Fruit fly (Drosophila melanogaster) whole organism, embryonic: ENCODE data around the gene CG18180.

Source experiments
- Bdp1 ChIP-seq: fragments of 200-800 bp; sonication (Bioruptor generic); optimal IDR thresholded peaks from 3 replicates; lab custom pipeline; 2016; ENCODE audit warnings: missing biosample characterization, missing genetic modification characterization
- CG1024 ChIP-seq: fragments of 200-800 bp; sonication (Bioruptor generic); IDR thresholded peaks from 2 replicates; pipeline ENCODE4 v1.3.6; 2022; ENCODE audit warnings: missing biosample characterization, missing genetic modification characterization
- CG10565 ChIP-seq: fragments of 200-800 bp; sonication (Bioruptor generic); optimal IDR thresholded peaks from 3 replicates; lab custom pipeline; 2016; ENCODE audit warnings: missing biosample characterization, mild to moderate bottlenecking, missing genetic modification characterization
- CG11696 ChIP-seq: fragments of 200-800 bp; sonication (Bioruptor generic); IDR thresholded peaks from 2 replicates; pipeline ENCODE4 v1.3.6; 2022; ENCODE audit warnings: missing biosample characterization, missing genetic modification characterization
- CG11723 ChIP-seq: fragments of 200-800 bp; sonication (Bioruptor generic); optimal IDR thresholded peaks from 2 replicates; lab custom pipeline; 2017; ENCODE audit warnings: missing biosample characterization, mild to moderate bottlenecking, missing genetic modification characterization
- CG13287 ChIP-seq: fragments of 200-800 bp; sonication (Bioruptor generic); IDR thresholded peaks from 2 replicates; pipeline ENCODE4 v1.3.6; 2022; ENCODE audit warnings: missing biosample characterization, missing genetic modification characterization; ENCODE audit not compliant: partially characterized antibody
- CG14860 ChIP-seq: fragments of 200-800 bp; sonication (Bioruptor generic); IDR thresholded peaks from 3 replicates; pipeline ENCODE4 v1.3.6; 2022; ENCODE audit warnings: missing biosample characterization, missing genetic modification characterization; ENCODE audit not compliant: partially characterized antibody
- CG17612 ChIP-seq: fragments of 200-800 bp; sonication (Bioruptor generic); IDR thresholded peaks from 2 replicates; pipeline ENCODE4 v1.3.6; 2022; ENCODE audit warnings: missing biosample characterization, missing genetic modification characterization
- CG31224 ChIP-seq: fragments of 200-800 bp; sonication (Bioruptor generic); IDR thresholded peaks from 2 replicates; pipeline ENCODE4 v1.3.6; 2022; ENCODE audit warnings: missing biosample characterization, missing genetic modification characterization
- CG3163 ChIP-seq: fragments of 200-800 bp; sonication (Bioruptor generic); optimal IDR thresholded peaks from 3 replicates; lab custom pipeline; 2016; ENCODE audit warnings: missing biosample characterization, missing genetic modification characterization
- CG3407 ChIP-seq: fragments of 200-800 bp; sonication (Bioruptor generic); optimal IDR thresholded peaks from 2 replicates; lab custom pipeline; 2018; ENCODE audit warnings: missing biosample characterization, mild to moderate bottlenecking, missing genetic modification characterization
- CG34422 ChIP-seq: fragments of 200-800 bp; sonication (Bioruptor generic); IDR thresholded peaks from 3 replicates; pipeline ENCODE4 v1.3.6; 2022; ENCODE audit warnings: missing biosample characterization, missing genetic modification characterization
- CG3726 ChIP-seq: fragments of 200-800 bp; sonication (Bioruptor generic); IDR thresholded peaks from 3 replicates; pipeline ENCODE4, ENCODE4 v1.3.6; 2022; ENCODE audit warnings: missing biosample characterization, missing genetic modification characterization
- CG5953 ChIP-seq: fragments of 200-800 bp; sonication (Bioruptor generic); IDR thresholded peaks from 2 replicates; pipeline ENCODE4 v1.3.6; 2022; ENCODE audit warnings: missing biosample characterization, missing genetic modification characterization
- CG9817 ChIP-seq: fragments of 200-800 bp; sonication (Bioruptor generic); optimal IDR thresholded peaks from 2 replicates; lab custom pipeline; 2018; ENCODE audit warnings: missing biosample characterization, mild to moderate bottlenecking, missing genetic modification characterization, moderate library complexity
- CG9932 ChIP-seq: fragments of 200-800 bp; sonication (Bioruptor generic); IDR thresholded peaks from 2 replicates; pipeline ENCODE4 v1.3.6; 2022; ENCODE audit warnings: missing biosample characterization, missing genetic modification characterization
- Camta ChIP-seq: fragments of 200-800 bp; sonication (Bioruptor generic); optimal IDR thresholded peaks from 2 replicates; lab custom pipeline; 2016; ENCODE audit warnings: missing biosample characterization, missing genetic modification characterization
- D ChIP-seq, 2 experiments: fragments of 200-800 bp in 1 of 2; fragments of >200 bp in 1 of 2; sonication (Bioruptor generic) in 1 of 2; optimal IDR thresholded peaks; 2 replicates in 1 of 2; 3 replicates in 1 of 2; lab custom pipeline; 2017; ENCODE audit warnings: mild to moderate bottlenecking in 1 of 2, missing biosample characterization in 1 of 2, missing genetic modification characterization in 1 of 2, missing genetic modification reagents in 1 of 2
- Dbx ChIP-seq: fragments of 200-800 bp; sonication (Bioruptor generic); IDR thresholded peaks from 3 replicates; pipeline ENCODE4 v1.3.6; 2022; ENCODE audit warnings: missing biosample characterization, missing genetic modification characterization
- Dip3 ChIP-seq: fragments of 200-800 bp; sonication (Bioruptor generic); optimal IDR thresholded peaks from 3 replicates; lab custom pipeline; 2016; ENCODE audit warnings: missing biosample characterization, missing genetic modification characterization
- E2f2 ChIP-seq: fragments of 200-800 bp; sonication (Bioruptor generic); IDR thresholded peaks from 2 replicates; pipeline ENCODE4 v1.3.6; 2022; ENCODE audit warnings: missing biosample characterization, missing genetic modification characterization
- Eip74EF ChIP-seq, 2 experiments: fragments of 200-800 bp in 1 of 2; fragments of >200 bp in 1 of 2; sonication (Bioruptor generic) in 1 of 2; optimal IDR thresholded peaks; 2 replicates each; lab custom pipeline; 2017 to 2019; ENCODE audit warnings: missing biosample characterization in 2 of 2, missing genetic modification characterization in 2 of 2, mild to moderate bottlenecking in 1 of 2, moderate library complexity in 1 of 2
- Fer3 ChIP-seq: fragments of 200-800 bp; sonication (Bioruptor generic); optimal IDR thresholded peaks from 2 replicates; lab custom pipeline; 2018; ENCODE audit warnings: missing biosample characterization, mild to moderate bottlenecking, missing genetic modification characterization, moderate library complexity
- HHEX ChIP-seq: fragments of 200-800 bp; sonication (Bioruptor generic); optimal IDR thresholded peaks from 3 replicates; lab custom pipeline; 2017; ENCODE audit warnings: missing biosample characterization, mild to moderate bottlenecking, missing genetic modification characterization, missing genetic modification reagents
- Hand ChIP-seq: fragments of 200-800 bp; sonication (Bioruptor generic); optimal IDR thresholded peaks from 2 replicates; lab custom pipeline; 2017; ENCODE audit warnings: mild to moderate bottlenecking, missing biosample characterization, missing genetic modification reagents, missing genetic modification characterization
- Hey ChIP-seq: fragments of 200-800 bp; sonication (Bioruptor generic); optimal IDR thresholded peaks from 3 replicates; lab custom pipeline; 2018; ENCODE audit warnings: missing biosample characterization, mild to moderate bottlenecking, missing genetic modification characterization
- Mrtf ChIP-seq: fragments of 200-800 bp; sonication (Bioruptor generic); IDR thresholded peaks from 3 replicates; pipeline ENCODE4 v1.3.6; 2022; ENCODE audit warnings: missing biosample characterization, missing genetic modification characterization
- NC2α ChIP-seq: fragments of 200-800 bp; sonication (Bioruptor generic); optimal IDR thresholded peaks from 2 replicates; lab custom pipeline; 2016; ENCODE audit warnings: missing biosample characterization, missing genetic modification characterization
- NK7.1 ChIP-seq: fragments of 200-800 bp; sonication (Bioruptor generic); optimal IDR thresholded peaks from 3 replicates; lab custom pipeline; 2016; ENCODE audit warnings: missing biosample characterization, missing genetic modification characterization
- Optix ChIP-seq: fragments of 200-800 bp; sonication (Bioruptor generic); IDR thresholded peaks from 3 replicates; pipeline ENCODE4 v1.3.6; 2022; ENCODE audit warnings: missing biosample characterization, missing genetic modification characterization
- Ravus ChIP-seq: fragments of 200-800 bp; sonication (Bioruptor generic); IDR thresholded peaks from 2 replicates; pipeline ENCODE4 v1.3.6; 2022; ENCODE audit warnings: missing biosample characterization, missing genetic modification characterization
- ab ChIP-seq: fragments of 200-800 bp; sonication (Bioruptor generic); optimal IDR thresholded peaks from 2 replicates; lab custom pipeline; 2016; ENCODE audit warnings: missing biosample characterization, missing genetic modification characterization
- bbx ChIP-seq: fragments of 200-800 bp; sonication (Bioruptor generic); IDR thresholded peaks from 2 replicates; pipeline ENCODE4 v1.3.6; 2022; ENCODE audit warnings: missing biosample characterization, missing genetic modification characterization; ENCODE audit not compliant: partially characterized antibody
- cwo ChIP-seq: fragments of 200-800 bp; sonication (Bioruptor generic); optimal IDR thresholded peaks from 3 replicates; lab custom pipeline; 2017; ENCODE audit warnings: missing biosample characterization, missing genetic modification characterization, mild to moderate bottlenecking, moderate library complexity, missing genetic modification reagents
- danr ChIP-seq: fragments of 200-800 bp; sonication (Bioruptor generic); IDR thresholded peaks from 2 replicates; pipeline ENCODE4 v1.3.6; 2022; ENCODE audit warnings: missing biosample characterization, missing genetic modification characterization
- exex ChIP-seq: fragments of 200-800 bp; sonication (Bioruptor generic); optimal IDR thresholded peaks from 4 replicates; lab custom pipeline; 2018; ENCODE audit warnings: missing biosample characterization, mild to moderate bottlenecking, missing genetic modification characterization, moderate library complexity
- ftz-f1 ChIP-seq: fragments of 200-800 bp; sonication (Bioruptor generic); optimal IDR thresholded peaks from 2 replicates; lab custom pipeline; 2016; ENCODE audit warnings: missing biosample characterization, missing genetic modification characterization
- h ChIP-seq: fragments of >200 bp; optimal IDR thresholded peaks from 2 replicates; lab custom pipeline; 2017
- jing ChIP-seq: fragments of 200-800 bp; sonication (Bioruptor generic); optimal IDR thresholded peaks from 2 replicates; lab custom pipeline; 2018; ENCODE audit warnings: missing biosample characterization, mild to moderate bottlenecking, missing genetic modification characterization
- luna ChIP-seq: fragments of 200-800 bp; sonication (Bioruptor generic); optimal IDR thresholded peaks from 2 replicates; lab custom pipeline; 2016; ENCODE audit warnings: missing biosample characterization, missing genetic modification characterization
- nerfin-2 ChIP-seq: fragments of 200-800 bp; sonication (Bioruptor generic); IDR thresholded peaks from 2 replicates; pipeline ENCODE4 v1.3.6; 2022; ENCODE audit warnings: missing biosample characterization, missing genetic modification characterization; ENCODE audit not compliant: partially characterized antibody
- nom ChIP-seq: fragments of 200-800 bp; sonication (Bioruptor generic); optimal IDR thresholded peaks from 2 replicates; lab custom pipeline; 2017; ENCODE audit warnings: missing biosample characterization, missing genetic modification characterization, mild to moderate bottlenecking, moderate library complexity, missing genetic modification reagents
- pho ChIP-seq: fragments of 200-800 bp; sonication (Bioruptor generic); optimal IDR thresholded peaks from 2 replicates; lab custom pipeline; 2016; ENCODE audit warnings: missing biosample characterization, missing genetic modification characterization
- phol ChIP-seq: fragments of 200-800 bp; sonication (Bioruptor generic); optimal IDR thresholded peaks from 3 replicates; lab custom pipeline; 2018; ENCODE audit warnings: missing biosample characterization, mild to moderate bottlenecking, missing genetic modification characterization, moderate library complexity
- salm ChIP-seq: fragments of 200-800 bp; sonication (Bioruptor generic); optimal IDR thresholded peaks from 2 replicates; lab custom pipeline; 2018; ENCODE audit warnings: missing biosample characterization, mild to moderate bottlenecking, missing genetic modification characterization
- sima ChIP-seq: fragments of 200-800 bp; sonication (Bioruptor generic); optimal IDR thresholded peaks from 2 replicates; lab custom pipeline; 2016; ENCODE audit warnings: missing biosample characterization, missing genetic modification characterization
- slp2 ChIP-seq: fragments of 200-800 bp; sonication (Bioruptor generic); optimal IDR thresholded peaks from 2 replicates; lab custom pipeline; 2016; ENCODE audit warnings: missing biosample characterization, missing genetic modification characterization
- stc ChIP-seq: fragments of 200-800 bp; sonication (Bioruptor generic); IDR thresholded peaks from 2 replicates; pipeline ENCODE4 v1.3.6; 2022; ENCODE audit warnings: missing biosample characterization, missing genetic modification characterization
- wdn ChIP-seq: fragments of 200-800 bp; sonication (Bioruptor generic); IDR thresholded peaks from 2 replicates; pipeline ENCODE4 v1.3.6; 2022; ENCODE audit warnings: missing biosample characterization, missing genetic modification characterization
- wek ChIP-seq: fragments of 200-800 bp; sonication (Bioruptor generic); optimal IDR thresholded peaks from 3 replicates; lab custom pipeline; 2018; ENCODE audit warnings: missing biosample characterization, mild to moderate bottlenecking, missing genetic modification characterization, moderate library complexity

The CG18180 gene

dm6 chr3L:9613960-9614588 is 26.7 kb upstream of the CG18180 start:
- TF ChIP-seq pho: no peak
- no peak for TF ChIP-seq Optix (GFP tag; lab: Robert Waterston, UW)
- TF ChIP-seq h (lab: Kevin White, UChicago): no peak
- no peak for TF ChIP-seq Hey
- no peak for TF ChIP-seq bbx (GFP tag; lab: Robert Waterston, UW)
- TF ChIP-seq nom (GFP tag; lab: Kevin White, UChicago): no peak
- peak; percentile 99 for TF ChIP-seq E2f2
- TF ChIP-seq NC2α (GFP tag; lab: Kevin White, UChicago): no peak
- no peak for TF ChIP-seq stc (GFP tag; lab: Robert Waterston, UW)
- no peak for TF ChIP-seq CG11696 (GFP tag; lab: Robert Waterston, UW)
- TF ChIP-seq slp2 (GFP tag; lab: Kevin White, UChicago): no peak
- TF ChIP-seq NK7.1: no peak
- no peak for TF ChIP-seq ab (GFP tag; lab: Kevin White, UChicago)
- peak; percentile 77 for TF ChIP-seq CG9932 (GFP tag; lab: Robert Waterston, UW)
- TF ChIP-seq CG17612 (GFP tag; lab: Robert Waterston, UW): 0 out of 2 replicates have a peak, but pooled peaks have one; percentile 15
- no peak for TF ChIP-seq sima (GFP tag; lab: Kevin White, UChicago)
- no peak for TF ChIP-seq D (optimal IDR thresholded peaks at IDR 0.05; lab: Kevin White, UChicago)
- no peak for TF ChIP-seq D (GFP tag; optimal IDR thresholded peaks at IDR 0.05; lab: Kevin White, UChicago)
- no peak for TF ChIP-seq Hand
- no peak for TF ChIP-seq CG31224 (GFP tag; lab: Robert Waterston, UW)
- no peak for TF ChIP-seq HHEX
- peak; percentile 69; the same call in 2 of the 3 replicates for TF ChIP-seq Dbx (GFP tag; lab: Robert Waterston, UW)
- TF ChIP-seq CG13287 (GFP tag; lab: Robert Waterston, UW): no peak
- no peak for TF ChIP-seq CG5953 (GFP tag; lab: Robert Waterston, UW)
- no peak for TF ChIP-seq CG11723
- no peak for TF ChIP-seq Bdp1 (GFP tag; lab: Kevin White, UChicago)
- TF ChIP-seq wek (GFP tag; lab: Kevin White, UChicago): no peak
- TF ChIP-seq nerfin-2 (GFP tag; lab: Robert Waterston, UW): no peak
- TF ChIP-seq CG3407 (GFP tag; lab: Kevin White, UChicago): no peak
- no peak for TF ChIP-seq wdn (GFP tag; lab: Robert Waterston, UW)
- TF ChIP-seq cwo: no peak
- no peak for TF ChIP-seq CG3726 (GFP tag; lab: Robert Waterston, UW)
- TF ChIP-seq Dip3 (GFP tag; lab: Kevin White, UChicago): no peak
- no peak for TF ChIP-seq luna
- TF ChIP-seq salm (tag; lab: Kevin White, UChicago): no peak
- no peak for TF ChIP-seq CG1024 (GFP tag; lab: Robert Waterston, UW)
- TF ChIP-seq ftz-f1: peak; percentile 51
- no peak for TF ChIP-seq CG34422
- TF ChIP-seq Eip74EF (GFP tag; optimal IDR thresholded peaks at IDR 0.05; lab: Kevin White, UChicago): no peak
- peak; percentile 46 for TF ChIP-seq Fer3 (tag; lab: Kevin White, UChicago)
- TF ChIP-seq Ravus (GFP tag; lab: Robert Waterston, UW): no peak
- TF ChIP-seq exex (tag; lab: Kevin White, UChicago): no peak
- peak; percentile 58 for TF ChIP-seq CG9817 (tag; lab: Kevin White, UChicago)
- no peak; the same call in 2 of the 3 replicates for TF ChIP-seq Mrtf
- TF ChIP-seq danr: no peak
- TF ChIP-seq CG14860 (GFP tag; lab: Robert Waterston, UW): no peak
- TF ChIP-seq CG10565 (GFP tag; lab: Kevin White, UChicago): no peak
- no peak for TF ChIP-seq Camta (GFP tag; lab: Kevin White, UChicago)
- no peak for TF ChIP-seq jing (GFP tag; lab: Kevin White, UChicago)
- no peak for TF ChIP-seq CG3163 (GFP tag; lab: Kevin White, UChicago)
- TF ChIP-seq phol (tag; lab: Kevin White, UChicago): peak; percentile 66
